Worm (Caenorhabditis elegans) whole organism, L1 larva: Measurements from ENCODE around the gene cyp-35B1.
A peak's percentile ranks its signal among the peaks of the same experiment; 100 is the strongest.

Experiments used
- C04F5.9 ChIP-seq: sonication (generic microtip); optimal IDR thresholded peaks from 2 replicates; lab custom pipeline; 2016; ENCODE audit warnings: missing genetic modification characterization, missing compliant biosample characterization
- C16A3.4 ChIP-seq: fragments of 150-350 bp; optimal IDR thresholded peaks from 2 replicates; lab custom pipeline; 2014; ENCODE audit warnings: missing biosample characterization, missing genetic modification characterization
- F16B12.6 ChIP-seq: fragments of 150-350 bp; optimal IDR thresholded peaks from 2 replicates; lab custom pipeline; 2014; ENCODE audit warnings: missing biosample characterization, missing genetic modification characterization
- aha-1 ChIP-seq: fragments of 150-350 bp; optimal IDR thresholded peaks from 2 replicates; lab custom pipeline; 2014; ENCODE audit warnings: missing biosample characterization, missing genetic modification characterization
- ama-1 ChIP-seq: fragments of 150-350 bp; optimal IDR thresholded peaks from 2 replicates; lab custom pipeline; 2014
- blmp-1 ChIP-seq: fragments of 150-350 bp; optimal IDR thresholded peaks from 2 replicates; lab custom pipeline; 2014; ENCODE audit warnings: missing biosample characterization, missing genetic modification characterization
- ceh-63 ChIP-seq: fragments of 200-800 bp; sonication (Bioruptor generic); optimal IDR thresholded peaks from 2 replicates; lab custom pipeline; 2018; ENCODE audit warnings: mild to moderate bottlenecking, missing genetic modification characterization, missing compliant biosample characterization
- ceh-8 ChIP-seq: fragments of 200-800 bp; sonication (Bioruptor generic); optimal IDR thresholded peaks from 2 replicates; lab custom pipeline; 2018; ENCODE audit warnings: mild to moderate bottlenecking, missing genetic modification characterization, moderate library complexity, missing compliant biosample characterization
- ces-1 ChIP-seq: fragments of 150-350 bp; optimal IDR thresholded peaks from 2 replicates; lab custom pipeline; 2014; ENCODE audit warnings: missing biosample characterization, missing genetic modification reagents, missing genetic modification characterization
- dpl-1 ChIP-seq, 3 experiments: fragments of 150-350 bp in 2 of 3; sonication (generic microtip) in 1 of 3; optimal IDR thresholded peaks; 2 replicates each; lab custom pipeline; 2014 to 2017; ENCODE audit warnings: missing biosample characterization in 3 of 3, missing genetic modification characterization in 3 of 3, missing genetic modification reagents in 3 of 3
- dsc-1 ChIP-seq: sonication (generic microtip); optimal IDR thresholded peaks from 2 replicates; lab custom pipeline; 2016; ENCODE audit warnings: mild to moderate bottlenecking, missing genetic modification characterization, missing compliant biosample characterization
- efl-1 ChIP-seq, 4 experiments: fragments of 150-350 bp; optimal IDR thresholded peaks in 3 of 4; peaks in 1 of 4; 1 replicate in 1 of 4; 2 replicates in 3 of 4; lab custom pipeline; 2014; ENCODE audit warnings: missing biosample characterization in 2 of 4, missing genetic modification characterization in 2 of 4, missing genetic modification reagents in 2 of 4
- elt-2 ChIP-seq: sonication (generic microtip); optimal IDR thresholded peaks from 2 replicates; lab custom pipeline; 2016; ENCODE audit warnings: missing genetic modification characterization, mild to moderate bottlenecking, inconsistent platforms, missing compliant biosample characterization, missing genetic modification reagents
- elt-3 ChIP-seq, 6 experiments: fragments of 150-350 bp in 1 of 6; sonication (generic microtip); optimal IDR thresholded peaks; 2 replicates each; lab custom pipeline; 2017 to 2018; ENCODE audit warnings: missing biosample characterization in 6 of 6, missing genetic modification characterization in 6 of 6, inconsistent platforms in 1 of 6
- fkh-4 ChIP-seq: sonication (generic microtip); optimal IDR thresholded peaks from 2 replicates; lab custom pipeline; 2016; ENCODE audit warnings: missing compliant biosample characterization, missing genetic modification characterization, borderline replicate concordance
- fkh-8 ChIP-seq: sonication (generic microtip); optimal IDR thresholded peaks from 2 replicates; lab custom pipeline; 2016; ENCODE audit warnings: mild to moderate bottlenecking, missing genetic modification characterization, missing compliant biosample characterization
- fos-1 ChIP-seq: fragments of 150-350 bp; optimal IDR thresholded peaks from 2 replicates; lab custom pipeline; 2014; ENCODE audit warnings: missing biosample characterization, missing genetic modification characterization
- irx-1 ChIP-seq: sonication (generic microtip); optimal IDR thresholded peaks from 2 replicates; lab custom pipeline; 2016; ENCODE audit warnings: missing genetic modification characterization, missing compliant biosample characterization
- isw-1 ChIP-seq: fragments of 200-800 bp; sonication (Bioruptor generic); IDR thresholded peaks from 2 replicates; pipeline ENCODE4 v1.3.6; 2022; ENCODE audit warnings: missing genetic modification characterization, missing compliant biosample characterization
- lin-14 ChIP-seq: fragments of 200-800 bp; sonication (Bioruptor generic); optimal IDR thresholded peaks from 2 replicates; lab custom pipeline; 2018; ENCODE audit warnings: mild to moderate bottlenecking, missing genetic modification characterization, moderate library complexity, missing compliant biosample characterization
- lin-15B ChIP-seq: fragments of 150-350 bp; sonication (generic microtip); optimal IDR thresholded peaks from 3 replicates; lab custom pipeline; 2014; ENCODE audit warnings: missing biosample characterization, missing genetic modification characterization
- lin-39 ChIP-seq: fragments of 150-350 bp; optimal IDR thresholded peaks from 2 replicates; lab custom pipeline; 2014; ENCODE audit warnings: missing biosample characterization, missing genetic modification reagents, missing genetic modification characterization
- lir-3 ChIP-seq: sonication (generic microtip); optimal IDR thresholded peaks from 2 replicates; lab custom pipeline; 2016; ENCODE audit warnings: mild to moderate bottlenecking, missing genetic modification characterization, moderate library complexity, missing compliant biosample characterization; ENCODE audit not compliant: poor library complexity
- lsy-2 ChIP-seq, 2 experiments: fragments of 150-350 bp; optimal IDR thresholded peaks; 2 replicates each; lab custom pipeline; 2014; ENCODE audit warnings: missing biosample characterization in 2 of 2, missing genetic modification characterization in 2 of 2
- mab-9 ChIP-seq: fragments of 200-800 bp; sonication (Bioruptor generic); IDR thresholded peaks from 2 replicates; pipeline ENCODE4 v1.3.6; 2022; ENCODE audit warnings: missing genetic modification reagents, missing genetic modification characterization, missing compliant biosample characterization
- mdl-1 ChIP-seq, 2 experiments: fragments of 150-350 bp; optimal IDR thresholded peaks; 2 replicates each; lab custom pipeline; 2014 to 2017; ENCODE audit warnings: missing biosample characterization in 2 of 2, missing genetic modification characterization in 2 of 2, inconsistent platforms in 1 of 2
- mef-2 ChIP-seq: fragments of 150-350 bp; optimal IDR thresholded peaks from 2 replicates; lab custom pipeline; 2014; ENCODE audit warnings: missing biosample characterization, missing genetic modification characterization
- mep-1 ChIP-seq: fragments of 150-350 bp; optimal IDR thresholded peaks from 2 replicates; lab custom pipeline; 2014; ENCODE audit warnings: missing biosample characterization, missing genetic modification characterization
- nhr-11 ChIP-seq: fragments of 150-350 bp; optimal IDR thresholded peaks from 2 replicates; lab custom pipeline; 2014; ENCODE audit warnings: missing biosample characterization, missing genetic modification characterization
- nhr-20 ChIP-seq: sonication (generic microtip); optimal IDR thresholded peaks from 2 replicates; lab custom pipeline; 2016; ENCODE audit warnings: mild to moderate bottlenecking, missing genetic modification characterization, missing compliant biosample characterization
- nhr-237 ChIP-seq: fragments of 150-350 bp; optimal IDR thresholded peaks from 2 replicates; lab custom pipeline; 2014; ENCODE audit warnings: missing biosample characterization, missing genetic modification characterization
- nhr-28 ChIP-seq: fragments of 150-350 bp; optimal IDR thresholded peaks from 2 replicates; lab custom pipeline; 2014; ENCODE audit warnings: missing biosample characterization, missing genetic modification characterization
- nhr-47 ChIP-seq: sonication (generic microtip); optimal IDR thresholded peaks from 2 replicates; lab custom pipeline; 2016; ENCODE audit warnings: mild to moderate bottlenecking, missing genetic modification characterization, moderate library complexity, missing compliant biosample characterization
- nhr-85 ChIP-seq: sonication (generic microtip); peaks from one replicate; lab custom pipeline; 2016; ENCODE audit warnings: missing genetic modification characterization, inconsistent platforms, missing compliant biosample characterization
- pax-3 ChIP-seq: fragments of 200-800 bp; sonication (Bioruptor generic); optimal IDR thresholded peaks from 2 replicates; lab custom pipeline; 2018; ENCODE audit warnings: mild to moderate bottlenecking, missing genetic modification characterization, moderate library complexity, missing compliant biosample characterization
- rnt-1 ChIP-seq: sonication (generic microtip); optimal IDR thresholded peaks from 2 replicates; lab custom pipeline; 2016; ENCODE audit warnings: mild to moderate bottlenecking, missing genetic modification characterization, moderate library complexity, missing compliant biosample characterization
- skn-1 ChIP-seq: fragments of 150-350 bp; optimal IDR thresholded peaks from 2 replicates; lab custom pipeline; 2014; ENCODE audit warnings: missing biosample characterization, missing genetic modification characterization
- snu-23 ChIP-seq: sonication (generic microtip); optimal IDR thresholded peaks from 2 replicates; lab custom pipeline; 2016; ENCODE audit warnings: missing genetic modification characterization, missing compliant biosample characterization
- sptf-1 ChIP-seq: fragments of 150-350 bp; optimal IDR thresholded peaks from 2 replicates; lab custom pipeline; 2014; ENCODE audit warnings: missing biosample characterization, missing genetic modification characterization
- unc-62 ChIP-seq: fragments of 150-350 bp; optimal IDR thresholded peaks from 2 replicates; lab custom pipeline; 2014; ENCODE audit warnings: missing biosample characterization, missing genetic modification reagents, missing genetic modification characterization
- unc-86 ChIP-seq: sonication (generic microtip); optimal IDR thresholded peaks from 2 replicates; lab custom pipeline; 2016; ENCODE audit warnings: missing genetic modification characterization, missing compliant biosample characterization
- vab-15 ChIP-seq: sonication (generic microtip); optimal IDR thresholded peaks from 2 replicates; lab custom pipeline; 2017; ENCODE audit warnings: missing genotype, mild to moderate bottlenecking, missing genetic modification characterization, missing compliant biosample characterization
- zag-1 ChIP-seq: fragments of 150-350 bp; optimal IDR thresholded peaks from 2 replicates; lab custom pipeline; 2014; ENCODE audit warnings: missing biosample characterization, missing genetic modification characterization
- zip-4 ChIP-seq: fragments of 200-800 bp; sonication (Bioruptor generic); optimal IDR thresholded peaks from 2 replicates; lab custom pipeline; 2018; ENCODE audit warnings: mild to moderate bottlenecking, missing genetic modification characterization, moderate library complexity, missing compliant biosample characterization
- ztf-11 ChIP-seq, 2 experiments: sonication (generic microtip); optimal IDR thresholded peaks; 2 replicates each; lab custom pipeline; 2016 to 2017; ENCODE audit warnings: missing genetic modification characterization in 2 of 2, missing biosample characterization in 1 of 2, missing compliant biosample characterization in 1 of 2

cyp-35B1 gene

DNA sequence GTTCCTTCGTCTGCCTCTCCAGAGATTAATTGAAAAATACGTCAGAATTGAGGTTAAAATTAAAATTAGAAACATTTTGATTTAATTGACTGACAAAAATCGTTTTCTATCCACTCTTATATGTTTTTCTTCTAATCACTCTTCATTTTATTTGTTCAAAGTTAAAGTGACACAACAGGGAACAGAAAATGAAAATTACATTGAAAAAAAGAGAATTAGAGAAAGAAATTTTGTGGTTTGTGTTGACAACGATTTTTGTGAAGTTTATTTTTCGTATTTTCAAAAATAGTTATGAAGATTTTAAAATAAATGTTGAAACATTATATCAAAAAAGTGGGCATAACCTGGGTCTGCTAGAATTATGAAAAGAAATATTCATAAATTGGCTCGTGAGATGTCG, 18.8 kb downstream of the cyp-35B1 start, which contains the start of gene cyp-34A5:
Gene cyp-34A5 (minus strand): TSS at position 101 of the 400 bp plus-strand sequence.
- TF ChIP-seq nhr-47 (no peak), nhr-20 (tag; lab: Kevin White, UChicago) (peak; percentile 30), aha-1 (tag; lab: Kevin White, UChicago) (no peak), nhr-237 (tag; lab: Kevin White, UChicago) (no peak), irx-1 (tag; lab: Kevin White, UChicago) (no peak), C04F5.9 (no peak), lin-14 (GFP tag; lab: Kevin White, UChicago) (no peak), dsc-1 (tag; lab: Kevin White, UChicago) (no peak)

DNA sequence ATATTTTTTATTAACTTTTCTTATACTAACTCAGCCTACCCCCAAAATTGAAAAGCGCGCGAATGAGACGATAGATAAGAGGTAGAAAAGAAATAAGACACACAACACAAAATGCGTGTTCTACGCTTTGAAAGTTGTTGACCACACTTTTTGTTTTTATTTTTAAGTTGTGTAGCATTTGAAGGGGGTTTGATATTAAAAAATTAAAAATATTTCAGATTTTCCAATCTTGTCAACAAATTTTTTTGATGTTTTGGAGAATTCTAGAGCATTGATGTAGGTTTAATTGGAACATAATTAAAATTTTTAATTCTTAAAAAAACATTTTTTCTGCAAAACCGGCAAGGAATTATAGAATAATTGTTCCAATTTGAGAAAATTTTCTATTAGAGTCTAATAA, 22.4 kb downstream of the cyp-35B1 start, which contains the start of gene cyp-34A6:
Gene cyp-34A6 (minus strand): TSS at position 101 of the 400 bp plus-strand sequence.
- TF ChIP-seq fkh-8 (tag; lab: Kevin White, UChicago) (no peak), nhr-47 (no peak), efl-1 (optimal IDR thresholded peaks at IDR 0.05; lab: Kevin White, UChicago) (no peak), efl-1 (GFP tag; optimal IDR thresholded peaks at IDR 0.05 in 1 of 2; lab: Kevin White, UChicago) (no peak), nhr-28 (tag; lab: Kevin White, UChicago) (no peak), blmp-1 (tag; lab: Kevin White, UChicago) (no peak), ceh-63 (no peak), ceh-8 (no peak), lin-39 (no peak), mdl-1 (tag; optimal IDR thresholded peaks at IDR 0.05; lab: Kevin White, UChicago) (no peak), rnt-1 (tag; lab: Kevin White, UChicago) (no peak), lin-15B (tag; lab: Kevin White, UChicago) (no peak)

DNA sequence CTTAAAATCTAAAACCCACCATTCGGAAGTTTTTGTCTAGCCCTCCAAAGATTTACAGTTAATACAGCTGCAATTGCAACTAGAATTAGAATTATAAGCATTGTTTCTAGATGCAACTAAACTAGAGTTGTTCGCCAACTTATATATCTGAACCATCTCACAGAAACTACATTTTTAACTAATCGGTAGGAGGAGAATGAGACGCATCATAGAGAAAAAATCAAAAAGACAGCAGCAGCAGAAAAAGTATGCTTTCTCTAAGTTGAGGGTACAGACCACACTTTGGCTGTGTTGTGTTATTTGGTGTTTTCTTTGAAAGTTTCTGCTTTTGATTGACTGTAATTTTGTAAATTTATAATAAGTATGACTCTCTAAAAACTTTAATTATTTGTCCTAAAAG, 24.9 kb downstream of the cyp-35B1 start, which contains the start of gene cyp-34A7:
Gene cyp-34A7 (minus strand): TSS at position 101 of the 400 bp plus-strand sequence.
- TF ChIP-seq mdl-1 (tag; optimal IDR thresholded peaks at IDR 0.05; lab: Kevin White, UChicago) (no peak), irx-1 (tag; lab: Kevin White, UChicago) (no peak), lsy-2 (tag; optimal IDR thresholded peaks at IDR 0.05; lab: Kevin White, UChicago) (no peak), skn-1 (no peak), ama-1 (no peak), snu-23 (GFP tag; lab: Kevin White, UChicago) (no peak), mep-1 (tag; lab: Kevin White, UChicago) (no peak), nhr-237 (tag; lab: Kevin White, UChicago) (no peak), fkh-4 (tag; lab: Kevin White, UChicago) (no peak), F16B12.6 (tag; lab: Kevin White, UChicago) (no peak), efl-1 (optimal IDR thresholded peaks at IDR 0.05; lab: Kevin White, UChicago) (no peak), efl-1 (GFP tag; optimal IDR thresholded peaks at IDR 0.05 in 1 of 2; lab: Kevin White, UChicago) (no peak), nhr-47 (no peak), nhr-11 (tag; lab: Kevin White, UChicago) (no peak), pax-3 (tag; lab: Kevin White, UChicago) (no peak), unc-86 (tag; lab: Kevin White, UChicago) (no peak), fos-1 (tag; lab: Kevin White, UChicago) (no peak), ztf-11 (tag; optimal IDR thresholded peaks at IDR 0.05; lab: Kevin White, UChicago) (no peak), dpl-1 (GFP tag; optimal IDR thresholded peaks at IDR 0.05; lab: Kevin White, UChicago) (no peak), dsc-1 (tag; lab: Kevin White, UChicago) (no peak)

DNA sequence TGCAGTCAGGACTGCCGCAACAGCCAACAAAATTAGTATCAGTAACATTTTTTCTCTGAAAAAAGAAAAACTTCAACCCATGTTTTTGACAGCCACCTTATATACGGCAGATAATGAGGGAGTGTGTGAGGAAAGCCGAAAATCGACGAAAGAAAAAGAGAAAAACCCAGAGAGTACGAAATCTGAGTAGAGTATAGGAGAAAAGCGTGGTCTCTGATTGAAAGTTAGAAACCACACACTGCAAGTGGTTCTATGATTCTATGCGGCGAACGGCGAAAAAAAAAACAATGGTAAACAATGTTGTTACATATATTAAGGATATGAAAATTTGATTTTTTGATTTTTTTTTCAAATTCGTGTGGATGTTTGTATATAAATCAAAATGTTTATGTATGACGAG, 28.9 kb downstream of the cyp-35B1 start, which contains the start of gene cyp-34A8:
Gene cyp-34A8 (minus strand): TSS at position 62 of the 400 bp plus-strand sequence.
- no peak for TF ChIP-seq mab-9 (GFP tag; lab: Robert Waterston, UW)
- no peak for TF ChIP-seq lsy-2 (tag; optimal IDR thresholded peaks at IDR 0.05; lab: Kevin White, UChicago)
- TF ChIP-seq snu-23 (GFP tag; lab: Kevin White, UChicago), result peak; percentile 27
- no peak for TF ChIP-seq C16A3.4 (tag; lab: Kevin White, UChicago)
- no peak for TF ChIP-seq unc-62 (GFP tag; lab: Kevin White, UChicago)
- peak; percentile 74 for TF ChIP-seq nhr-20 (tag; lab: Kevin White, UChicago)
- TF ChIP-seq nhr-85 (tag; lab: Kevin White, UChicago), result no peak
- TF ChIP-seq elt-3 (tag; optimal IDR thresholded peaks at IDR 0.05; lab: Kevin White, UChicago), result peak in 2 of 6 experiments; percentile 6 to 38
- TF ChIP-seq skn-1, result no peak
- no peak for TF ChIP-seq elt-2
- no peak for TF ChIP-seq rnt-1 (tag; lab: Kevin White, UChicago)
- no peak for TF ChIP-seq vab-15 (tag; lab: Kevin White, UChicago)
- no peak for TF ChIP-seq isw-1
- no peak for TF ChIP-seq C04F5.9
- no peak for TF ChIP-seq sptf-1 (tag; lab: Kevin White, UChicago)
- TF ChIP-seq fkh-4 (tag; lab: Kevin White, UChicago), result no peak
- TF ChIP-seq nhr-11 (tag; lab: Kevin White, UChicago), result no peak
- no peak for TF ChIP-seq mef-2 (tag; lab: Kevin White, UChicago)
- no peak for TF ChIP-seq zip-4
- TF ChIP-seq zag-1, result no peak
- TF ChIP-seq lir-3 (tag; lab: Kevin White, UChicago), result no peak
- TF ChIP-seq efl-1 (optimal IDR thresholded peaks at IDR 0.05; lab: Kevin White, UChicago), result no peak
- TF ChIP-seq efl-1 (GFP tag; optimal IDR thresholded peaks at IDR 0.05 in 1 of 2; lab: Kevin White, UChicago), result peak in 1 of 2 experiments; percentile 68
- no peak for TF ChIP-seq ces-1 (GFP tag; lab: Kevin White, UChicago)
